Fruit fly (Drosophila melanogaster) whole organism, embryonic: ENCODE measurements around the gene IntS2.

Source experiments
- Awh ChIP-seq: fragments of 200-800 bp; sonication (Bioruptor generic); IDR thresholded peaks from 2 replicates; pipeline ENCODE4, ENCODE4 v1.3.6; 2022; ENCODE audit warnings: missing biosample characterization, missing genetic modification characterization
- Bteb2 ChIP-seq: fragments of 200-800 bp; sonication (Bioruptor generic); optimal IDR thresholded peaks from 2 replicates; lab custom pipeline; 2016; ENCODE audit warnings: missing biosample characterization, missing genetic modification characterization
- CG10267 ChIP-seq: fragments of 200-800 bp; sonication (Bioruptor generic); optimal IDR thresholded peaks from 2 replicates; lab custom pipeline; 2018; ENCODE audit warnings: missing biosample characterization, mild to moderate bottlenecking, missing genetic modification characterization, moderate library complexity
- CG1603 ChIP-seq: fragments of 200-800 bp; sonication (Bioruptor generic); optimal IDR thresholded peaks from 2 replicates; lab custom pipeline; 2019; ENCODE audit warnings: missing biosample characterization, mild to moderate bottlenecking, missing genetic modification characterization, moderate library complexity
- CG1647 ChIP-seq: fragments of 200-800 bp; sonication (Bioruptor generic); optimal IDR thresholded peaks from 3 replicates; lab custom pipeline; 2016; ENCODE audit warnings: missing biosample characterization, missing genetic modification characterization
- CG16863 ChIP-seq: fragments of 200-800 bp; sonication (Bioruptor generic); optimal IDR thresholded peaks from 3 replicates; lab custom pipeline; 2016; ENCODE audit warnings: missing biosample characterization, missing genetic modification characterization
- CG17612 ChIP-seq: fragments of 200-800 bp; sonication (Bioruptor generic); IDR thresholded peaks from 2 replicates; pipeline ENCODE4 v1.3.6; 2022; ENCODE audit warnings: missing biosample characterization, missing genetic modification characterization
- CG17912 ChIP-seq: fragments of 200-800 bp; sonication (Bioruptor generic); optimal IDR thresholded peaks from 2 replicates; lab custom pipeline; 2018; ENCODE audit warnings: missing biosample characterization, mild to moderate bottlenecking, missing genetic modification characterization
- CG18262 ChIP-seq: fragments of 200-800 bp; optimal IDR thresholded peaks from 3 replicates; lab custom pipeline; 2019; ENCODE audit warnings: missing biosample characterization, mild to moderate bottlenecking, missing genetic modification characterization, moderate library complexity
- CG18619 ChIP-seq: fragments of 200-800 bp; sonication (Bioruptor generic); optimal IDR thresholded peaks from 3 replicates; lab custom pipeline; 2017; ENCODE audit warnings: missing biosample characterization, mild to moderate bottlenecking, missing genetic modification characterization
- CG31388 ChIP-seq: fragments of 200-800 bp; sonication (Bioruptor generic); optimal IDR thresholded peaks from 2 replicates; lab custom pipeline; 2016; ENCODE audit warnings: missing biosample characterization, missing genetic modification characterization
- CG3163 ChIP-seq: fragments of 200-800 bp; sonication (Bioruptor generic); optimal IDR thresholded peaks from 3 replicates; lab custom pipeline; 2016; ENCODE audit warnings: missing biosample characterization, missing genetic modification characterization
- CG32767 ChIP-seq: fragments of 200-800 bp; sonication (Bioruptor generic); IDR thresholded peaks from 2 replicates; pipeline ENCODE4 v1.3.6; 2022; ENCODE audit warnings: missing biosample characterization, missing genetic modification characterization
- CG3281 ChIP-seq: fragments of 200-800 bp; sonication (Bioruptor generic); optimal IDR thresholded peaks from 3 replicates; lab custom pipeline; 2017; ENCODE audit warnings: missing biosample characterization, mild to moderate bottlenecking, missing genetic modification characterization
- CG6854 ChIP-seq: fragments of 200-800 bp; sonication (Bioruptor generic); optimal IDR thresholded peaks from 3 replicates; lab custom pipeline; 2017; ENCODE audit warnings: missing biosample characterization, mild to moderate bottlenecking, missing genetic modification characterization
- CG7786 ChIP-seq: fragments of 200-800 bp; sonication (Bioruptor generic); optimal IDR thresholded peaks from 2 replicates; lab custom pipeline; 2016; ENCODE audit warnings: missing biosample characterization, missing genetic modification characterization
- CG9727 ChIP-seq: fragments of 200-800 bp; sonication (Bioruptor generic); optimal IDR thresholded peaks from 3 replicates; lab custom pipeline; 2017; ENCODE audit warnings: missing biosample characterization, mild to moderate bottlenecking, missing genetic modification characterization
- CG9932 ChIP-seq: fragments of 200-800 bp; sonication (Bioruptor generic); IDR thresholded peaks from 2 replicates; pipeline ENCODE4 v1.3.6; 2022; ENCODE audit warnings: missing biosample characterization, missing genetic modification characterization
- CTCF ChIP-seq: fragments of 200-800 bp; sonication (Bioruptor generic); optimal IDR thresholded peaks from 2 replicates; lab custom pipeline; 2017; ENCODE audit warnings: missing biosample characterization, mild to moderate bottlenecking, missing genetic modification characterization, moderate library complexity
- Camta ChIP-seq: fragments of 200-800 bp; sonication (Bioruptor generic); optimal IDR thresholded peaks from 2 replicates; lab custom pipeline; 2016; ENCODE audit warnings: missing biosample characterization, missing genetic modification characterization
- Chrac-16 ChIP-seq: fragments of 200-800 bp; sonication (Bioruptor generic); optimal IDR thresholded peaks from 3 replicates; lab custom pipeline; 2016; ENCODE audit warnings: missing biosample characterization, missing genetic modification characterization
- Dad ChIP-seq: fragments of 200-800 bp; sonication (Bioruptor generic); optimal IDR thresholded peaks from 3 replicates; lab custom pipeline; 2016; ENCODE audit warnings: missing biosample characterization, missing genetic modification characterization
- Dfd ChIP-seq, 2 experiments: fragments of >200 bp; optimal IDR thresholded peaks; 2 replicates each; lab custom pipeline; 2017; ENCODE audit warnings: missing biosample characterization in 2 of 2, missing genetic modification characterization in 2 of 2
- Dll ChIP-seq: fragments of 200-800 bp; sonication (Bioruptor generic); IDR thresholded peaks from 4 replicates; pipeline ENCODE4 v1.3.6; 2022; ENCODE audit warnings: missing biosample characterization, missing genetic modification characterization; ENCODE audit not compliant: partially characterized antibody
- Dref ChIP-seq: fragments of 200-800 bp; sonication (Bioruptor generic); IDR thresholded peaks from 2 replicates; pipeline ENCODE4 v1.3.6; 2022; ENCODE audit warnings: missing biosample characterization, missing genetic modification characterization
- Fer2 ChIP-seq: fragments of 200-800 bp; sonication (Bioruptor generic); optimal IDR thresholded peaks from 2 replicates; lab custom pipeline; 2018; ENCODE audit warnings: missing biosample characterization, mild to moderate bottlenecking, missing genetic modification characterization, moderate library complexity
- Fer3 ChIP-seq: fragments of 200-800 bp; sonication (Bioruptor generic); optimal IDR thresholded peaks from 2 replicates; lab custom pipeline; 2018; ENCODE audit warnings: missing biosample characterization, mild to moderate bottlenecking, missing genetic modification characterization, moderate library complexity
- Gug ChIP-seq: fragments of 200-800 bp; sonication (Bioruptor generic); IDR thresholded peaks from 4 replicates; pipeline ENCODE4 v1.3.6; 2022; ENCODE audit warnings: missing biosample characterization, missing genetic modification characterization
- HLH3B ChIP-seq: fragments of 200-800 bp; sonication (Bioruptor generic); IDR thresholded peaks from 2 replicates; pipeline ENCODE4 v1.3.6; 2022; ENCODE audit warnings: missing biosample characterization, missing genetic modification characterization
- Neu2 ChIP-seq: fragments of 200-800 bp; sonication (Bioruptor generic); optimal IDR thresholded peaks from 3 replicates; lab custom pipeline; 2016; ENCODE audit warnings: missing biosample characterization, missing genetic modification characterization, borderline replicate concordance
- Nf-YA ChIP-seq: fragments of 200-800 bp; sonication (Bioruptor generic); IDR thresholded peaks from 2 replicates; pipeline ENCODE4 v1.3.6; 2022; ENCODE audit warnings: missing biosample characterization, missing genetic modification characterization
- Scr ChIP-seq: fragments of 200-800 bp; sonication (Bioruptor generic); IDR thresholded peaks from 2 replicates; pipeline ENCODE4 v1.3.6; 2022; ENCODE audit warnings: missing biosample characterization, missing genetic modification characterization; ENCODE audit not compliant: partially characterized antibody
- Ssrp ChIP-seq: fragments of 200-800 bp; sonication (Bioruptor generic); optimal IDR thresholded peaks from 2 replicates; lab custom pipeline; 2018; ENCODE audit warnings: missing biosample characterization, mild to moderate bottlenecking, missing genetic modification characterization, moderate library complexity
- Tbp ChIP-seq: fragments of >200 bp; optimal IDR thresholded peaks from 2 replicates; lab custom pipeline; 2018; ENCODE audit warnings: missing biosample characterization, missing genetic modification characterization
- Vsx1 ChIP-seq: fragments of 200-800 bp; sonication (Bioruptor generic); optimal IDR thresholded peaks from 2 replicates; lab custom pipeline; 2017; ENCODE audit warnings: missing biosample characterization, mild to moderate bottlenecking, missing genetic modification characterization, missing genetic modification reagents
- al ChIP-seq: fragments of 200-800 bp; sonication (Bioruptor generic); IDR thresholded peaks from 2 replicates; pipeline ENCODE4 v1.3.6; 2022; ENCODE audit warnings: missing biosample characterization, missing genetic modification characterization
- cwo ChIP-seq: fragments of 200-800 bp; sonication (Bioruptor generic); optimal IDR thresholded peaks from 3 replicates; lab custom pipeline; 2017; ENCODE audit warnings: missing biosample characterization, missing genetic modification characterization, mild to moderate bottlenecking, moderate library complexity, missing genetic modification reagents
- dmrt99B ChIP-seq: fragments of 200-800 bp; sonication (Bioruptor generic); optimal IDR thresholded peaks from 2 replicates; lab custom pipeline; 2018; ENCODE audit warnings: missing biosample characterization, mild to moderate bottlenecking, missing genetic modification characterization, moderate library complexity
- dpn ChIP-seq, 2 experiments: fragments of 200-800 bp; sonication (Bioruptor generic); optimal IDR thresholded peaks; 3 replicates each; lab custom pipeline; 2016; ENCODE audit warnings: missing biosample characterization in 2 of 2, missing genetic modification characterization in 2 of 2
- en ChIP-seq: fragments of 200-800 bp; sonication (Bioruptor generic); optimal IDR thresholded peaks from 2 replicates; lab custom pipeline; 2016; ENCODE audit warnings: missing biosample characterization, missing genetic modification characterization
- her ChIP-seq: fragments of 200-800 bp; sonication (Bioruptor generic); optimal IDR thresholded peaks from 2 replicates; lab custom pipeline; 2016; ENCODE audit warnings: missing biosample characterization, missing genetic modification characterization
- kay ChIP-seq: fragments of 200-800 bp; sonication (Bioruptor generic); optimal IDR thresholded peaks from 2 replicates; lab custom pipeline; 2016; ENCODE audit warnings: missing biosample characterization, missing genetic modification characterization
- ken ChIP-seq: fragments of 200-800 bp; sonication (Bioruptor generic); IDR thresholded peaks from 3 replicates; pipeline ENCODE4 v1.3.6; 2022; ENCODE audit warnings: missing biosample characterization, missing genetic modification characterization
- klu ChIP-seq: fragments of 200-800 bp; sonication (Bioruptor generic); IDR thresholded peaks from 2 replicates; pipeline ENCODE4 v1.3.6; 2022; ENCODE audit warnings: missing biosample characterization, missing genetic modification characterization
- lola ChIP-seq, 3 experiments: fragments of >200 bp in 2 of 3; fragments of 200-800 bp in 1 of 3; sonication (Bioruptor generic) in 1 of 3; optimal IDR thresholded peaks; 2 replicates each; lab custom pipeline; 2017 to 2019; ENCODE audit warnings: missing biosample characterization in 3 of 3, missing genetic modification characterization in 3 of 3, mild to moderate bottlenecking in 1 of 3, moderate library complexity in 1 of 3
- mld ChIP-seq: fragments of 200-800 bp; sonication (Bioruptor generic); IDR thresholded peaks from 3 replicates; pipeline ENCODE4 v1.3.6; 2022; ENCODE audit warnings: missing biosample characterization, missing genetic modification characterization; ENCODE audit not compliant: partially characterized antibody
- peb ChIP-seq: fragments of 200-800 bp; sonication (Bioruptor generic); IDR thresholded peaks from 2 replicates; pipeline ENCODE4 v1.3.6; 2022; ENCODE audit warnings: missing biosample characterization, missing genetic modification characterization
- so ChIP-seq: fragments of 200-800 bp; sonication (Bioruptor generic); IDR thresholded peaks from 3 replicates; pipeline ENCODE4 v1.3.6; 2022; ENCODE audit warnings: missing biosample characterization, missing genetic modification characterization
- tgo ChIP-seq: fragments of 200-800 bp; sonication (Bioruptor generic); IDR thresholded peaks from 3 replicates; pipeline ENCODE4 v1.3.6; 2022; ENCODE audit warnings: missing biosample characterization, missing genetic modification characterization
- unpg ChIP-seq: fragments of 200-800 bp; sonication (Bioruptor generic); optimal IDR thresholded peaks from 3 replicates; lab custom pipeline; 2018; ENCODE audit warnings: missing biosample characterization, mild to moderate bottlenecking, missing genetic modification characterization, moderate library complexity

The IntS2 gene

dm6 chrX:17682745-17683505 lies 26.3 kb upstream of the IntS2 start (continued):
- TF ChIP-seq peb (GFP tag; lab: Robert Waterston, UW), result peak; percentile 86
- peak; percentile 37 for TF ChIP-seq Fer3 (tag; lab: Kevin White, UChicago)
- no peak for TF ChIP-seq CG17912
- no peak for TF ChIP-seq CG3281
- peak; percentile 50 for TF ChIP-seq CG10267 (tag; lab: Kevin White, UChicago)
- no peak for TF ChIP-seq CG17612
- peak; percentile 52 for TF ChIP-seq Nf-YA (GFP tag; lab: Robert Waterston, UW)
- peak; percentile 40; the same call in 1 of the 2 replicates for TF ChIP-seq CG9932 (GFP tag; lab: Robert Waterston, UW)
- no peak for TF ChIP-seq CG3163 (GFP tag; lab: Kevin White, UChicago)
- peak; percentile 83 for TF ChIP-seq dmrt99B (tag; lab: Kevin White, UChicago)
- peak; percentile 26 for TF ChIP-seq Camta
- no peak for TF ChIP-seq Tbp
- TF ChIP-seq tgo (GFP tag; lab: Robert Waterston, UW), result peak; percentile 77
- TF ChIP-seq al, result 0 out of 2 replicates have a peak, but pooled peaks have one; percentile 22
- peak; percentile 19 for TF ChIP-seq CG16863
- TF ChIP-seq Fer2 (tag; lab: Kevin White, UChicago), result no peak
- TF ChIP-seq Scr (GFP tag; lab: Robert Waterston, UW), result 0 out of 2 replicates have a peak, but pooled peaks have one; percentile 14
- peak; percentile 10 for TF ChIP-seq kay (GFP tag; lab: Kevin White, UChicago)
- no peak for TF ChIP-seq CG7786
- peak; percentile 62 for TF ChIP-seq Ssrp
- no peak for TF ChIP-seq CTCF
- peak; percentile 66 for TF ChIP-seq CG18262
- peak; percentile 47 for TF ChIP-seq CG9727
- TF ChIP-seq CG1603 (tag; lab: Kevin White, UChicago), result no peak
- peak; percentile 45; the same call in 1 of the 2 replicates for TF ChIP-seq CG32767
- peak; percentile 64 for TF ChIP-seq unpg (GFP tag; lab: Kevin White, UChicago)
- TF ChIP-seq ken (GFP tag; lab: Robert Waterston, UW), result peak; percentile 90
- no peak for TF ChIP-seq CG18619 (GFP tag; lab: Kevin White, UChicago)
- TF ChIP-seq Chrac-16 (GFP tag; lab: Kevin White, UChicago), result peak; percentile 31
- no peak for TF ChIP-seq Dref (GFP tag; lab: Robert Waterston, UW)
- TF ChIP-seq Dad (GFP tag; lab: Kevin White, UChicago), result no peak
- no peak for TF ChIP-seq her (GFP tag; lab: Kevin White, UChicago)
- TF ChIP-seq Awh (GFP tag; lab: Robert Waterston, UW), result peak; percentile 86
- TF ChIP-seq en (GFP tag; lab: Kevin White, UChicago), result no peak
- TF ChIP-seq lola (GFP tag; optimal IDR thresholded peaks at IDR 0.05; lab: Kevin White, UChicago), result peak in 1 of 3 experiments; percentile 42
- peak; percentile 77; the same call in 2 of the 3 replicates for TF ChIP-seq so
- no peak for TF ChIP-seq CG1647 (GFP tag; lab: Kevin White, UChicago)
- peak; percentile 78 for TF ChIP-seq HLH3B
- TF ChIP-seq Dfd (GFP tag; optimal IDR thresholded peaks at IDR 0.05; lab: Kevin White, UChicago), result no peak
- no peak for TF ChIP-seq CG31388 (GFP tag; lab: Kevin White, UChicago)
- no peak for TF ChIP-seq Bteb2 (GFP tag; lab: Kevin White, UChicago)
- TF ChIP-seq cwo, result peak; percentile 11
- no peak for TF ChIP-seq CG6854
- no peak for TF ChIP-seq mld (GFP tag; lab: Robert Waterston, UW)
- no peak for TF ChIP-seq Dll
- TF ChIP-seq Gug (GFP tag; lab: Robert Waterston, UW), result peak; percentile 75
- TF ChIP-seq Vsx1 (GFP tag; lab: Kevin White, UChicago), result peak; percentile 44
- TF ChIP-seq Neu2, result no peak
- peak in 1 of 2 experiments; percentile 60 for TF ChIP-seq dpn (GFP tag; optimal IDR thresholded peaks at IDR 0.05; lab: Kevin White, UChicago)
- TF ChIP-seq klu, result peak; percentile 50; the same call in 1 of the 2 replicates
